Fruit fly (Drosophila melanogaster): ENCODE data around the gene Prosbeta6.

Prosbeta6 gene

DNA sequence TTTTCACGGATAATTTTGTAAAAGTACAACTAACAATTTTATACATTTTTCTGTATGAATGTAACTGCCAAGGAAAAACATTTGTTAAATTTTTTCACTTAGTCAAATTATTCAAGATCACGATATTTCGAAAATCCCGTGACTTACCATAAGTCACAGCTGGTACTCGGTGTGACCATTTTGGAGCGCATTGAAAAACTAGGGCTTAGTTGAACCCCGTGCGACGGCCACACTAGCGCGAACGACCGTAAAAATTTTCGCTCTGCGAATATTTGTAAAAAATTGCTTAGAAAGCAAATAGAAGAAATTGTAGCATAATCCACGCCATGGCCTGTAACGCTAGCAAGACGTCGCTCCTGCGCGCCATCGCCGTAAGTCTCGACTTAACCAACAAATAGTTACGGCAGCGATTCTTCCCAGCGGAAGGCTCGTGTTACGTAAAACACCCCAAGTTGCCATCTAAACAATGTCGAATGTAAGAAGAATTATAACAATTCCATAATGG lies 26.1 kb downstream of the Prosbeta6 start, which contains the start of gene UQCR-C2:
UQCR-C2 (plus strand) TSS at position 51 of the 505 bp plus-strand sequence.
- TF ChIP-seq cic (GFP tag; optimal IDR thresholded peaks at IDR 0.05) = peak; percentile 47
- no peak for TF ChIP-seq toe (GFP tag; optimal IDR thresholded peaks at IDR 0.05)
- TF ChIP-seq Clk (GFP tag; optimal IDR thresholded peaks at IDR 0.05) = no peak
- peak; percentile 48 for TF ChIP-seq CG11617 (GFP tag; optimal IDR thresholded peaks at IDR 0.05)
- TF ChIP-seq cnc (optimal IDR thresholded peaks at IDR 0.05) = no peak
- no peak for TF ChIP-seq kay (GFP tag; ENCODE audit: borderline replicate concordance)
- no peak for TF ChIP-seq Hr96 (GFP tag; optimal IDR thresholded peaks at IDR 0.05)
- TF ChIP-seq tj (GFP tag; optimal IDR thresholded peaks at IDR 0.05) = peak; percentile 54
- TF ChIP-seq Crg-1 (GFP tag; optimal IDR thresholded peaks at IDR 0.05) = peak; percentile 29
- no peak for TF ChIP-seq CG12768 (GFP tag; optimal IDR thresholded peaks at IDR 0.05)
- peak; percentile 5 for TF ChIP-seq CG33017 (tag; optimal IDR thresholded peaks at IDR 0.05)
- TF ChIP-seq CG14711 (tag; optimal IDR thresholded peaks at IDR 0.05) = peak; percentile 30
- TF ChIP-seq ovo (GFP tag; optimal IDR thresholded peaks at IDR 0.05) = no peak
- no peak for TF ChIP-seq CG7045 (GFP tag; optimal IDR thresholded peaks at IDR 0.05)
- peak; percentile 70 for TF ChIP-seq Mnt (GFP tag; optimal IDR thresholded peaks at IDR 0.05)
- TF ChIP-seq bab1 (GFP tag; optimal IDR thresholded peaks at IDR 0.05) = peak; percentile 76
- TF ChIP-seq pad (GFP tag; optimal IDR thresholded peaks at IDR 0.05) = no peak
- TF ChIP-seq CG7101 (tag; optimal IDR thresholded peaks at IDR 0.05) = peak; percentile 54
- TF ChIP-seq CG5204 (GFP tag; optimal IDR thresholded peaks at IDR 0.05) = no peak
- peak; percentile 68 for TF ChIP-seq CG1620 (GFP tag; optimal IDR thresholded peaks at IDR 0.05)

DNA sequence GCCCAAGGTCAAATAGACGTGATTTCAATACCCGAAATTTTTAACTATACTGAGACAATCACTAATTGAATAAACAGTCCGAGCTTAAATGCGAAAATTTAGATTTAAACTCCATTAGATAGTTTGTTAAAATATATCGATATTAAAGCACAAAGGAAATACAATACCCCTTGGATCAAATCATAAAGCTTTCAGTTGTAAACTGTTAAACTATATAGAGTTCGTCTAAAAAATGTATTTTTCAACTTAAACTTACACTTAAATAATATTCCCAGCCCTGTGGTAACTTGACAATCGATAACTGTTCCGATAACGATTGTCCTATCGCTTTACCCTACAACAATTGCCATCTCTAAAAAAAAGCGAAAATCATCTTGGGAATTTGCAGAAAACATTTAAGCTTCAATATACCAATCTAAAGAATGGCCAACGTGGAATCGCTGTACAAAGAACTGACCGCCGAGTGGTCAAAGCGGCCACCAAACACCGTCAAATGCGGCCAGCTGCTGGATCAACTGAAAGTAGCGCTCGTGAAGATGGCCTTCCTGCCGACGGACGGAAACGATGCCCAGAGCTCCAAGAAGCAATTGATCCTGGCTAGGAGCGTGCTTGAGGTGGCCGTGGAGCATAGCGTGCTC lies 27.4 kb downstream of the Prosbeta6 start, which contains the start of gene Rpn12:
Rpn12 (plus strand) TSS at position 351 of the 638 bp plus-strand sequence.
- TF ChIP-seq cnc (optimal IDR thresholded peaks at IDR 0.05) = peak in 1 of 2 experiments; percentile 35
- no peak for TF ChIP-seq toe (GFP tag; optimal IDR thresholded peaks at IDR 0.05)
- no peak for TF ChIP-seq cic (GFP tag; optimal IDR thresholded peaks at IDR 0.05)
- TF ChIP-seq Clk (GFP tag; optimal IDR thresholded peaks at IDR 0.05) = no peak
- peak; percentile 62 for TF ChIP-seq CG7101 (tag; optimal IDR thresholded peaks at IDR 0.05)
- no peak for TF ChIP-seq CG1620 (GFP tag; optimal IDR thresholded peaks at IDR 0.05)
- no peak for TF ChIP-seq Hr96 (GFP tag; optimal IDR thresholded peaks at IDR 0.05)
- TF ChIP-seq pad (GFP tag; optimal IDR thresholded peaks at IDR 0.05) = peak; percentile 20
- TF ChIP-seq kay (GFP tag; ENCODE audit: borderline replicate concordance) = no peak
- TF ChIP-seq CG7045 (GFP tag; optimal IDR thresholded peaks at IDR 0.05) = peak; percentile 41
- peak; percentile 49 for TF ChIP-seq CG14711 (tag; optimal IDR thresholded peaks at IDR 0.05)
- TF ChIP-seq CG5204 (GFP tag; optimal IDR thresholded peaks at IDR 0.05) = no peak
- peak; percentile 61 for TF ChIP-seq bab1 (GFP tag; optimal IDR thresholded peaks at IDR 0.05)
- peak; percentile 38 for TF ChIP-seq CG11617 (GFP tag; optimal IDR thresholded peaks at IDR 0.05)
- TF ChIP-seq Crg-1 (GFP tag; optimal IDR thresholded peaks at IDR 0.05) = peak; percentile 16
- TF ChIP-seq tj (GFP tag; optimal IDR thresholded peaks at IDR 0.05) = peak; percentile 33
- TF ChIP-seq CG12768 (GFP tag; optimal IDR thresholded peaks at IDR 0.05) = peak; percentile 2
- no peak for TF ChIP-seq Mnt (GFP tag; optimal IDR thresholded peaks at IDR 0.05)
- TF ChIP-seq ovo (GFP tag; optimal IDR thresholded peaks at IDR 0.05) = no peak
- TF ChIP-seq CG33017 (tag; optimal IDR thresholded peaks at IDR 0.05) = peak; percentile 63

DNA sequence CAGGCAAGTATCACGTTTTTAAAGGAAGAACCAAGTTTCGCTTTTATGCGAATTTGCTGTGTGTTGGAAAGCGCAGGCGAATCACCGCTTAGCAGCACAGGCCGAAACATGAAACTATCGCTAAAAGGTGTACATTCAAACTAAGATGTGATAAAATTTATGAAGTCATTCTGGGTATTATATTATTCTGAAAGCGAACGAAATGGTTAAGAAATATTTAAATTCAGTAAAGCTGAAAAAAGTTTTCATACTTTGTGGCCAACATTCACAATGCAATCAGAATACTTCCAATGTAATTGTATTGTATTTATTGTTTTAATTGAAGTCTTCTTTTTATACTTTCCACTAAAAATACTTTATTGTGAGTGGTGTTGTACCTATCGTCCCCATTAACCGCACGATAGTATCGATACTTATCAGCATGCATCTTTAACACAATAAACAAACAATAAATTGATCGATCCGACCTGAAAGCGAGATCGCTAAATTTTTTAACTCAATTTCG lies 29.0 kb downstream of the Prosbeta6 start, which contains the start of gene Smn:
Smn (minus strand) TSS at position 347 of the 505 bp plus-strand sequence.
- TF ChIP-seq kay (GFP tag; ENCODE audit: borderline replicate concordance) (no peak), CG33017 (tag; optimal IDR thresholded peaks at IDR 0.05) (peak; percentile 54), Hr96 (GFP tag; optimal IDR thresholded peaks at IDR 0.05) (no peak), bab1 (GFP tag; optimal IDR thresholded peaks at IDR 0.05) (peak; percentile 68), CG11617 (GFP tag; optimal IDR thresholded peaks at IDR 0.05) (peak; percentile 63), cic (GFP tag; optimal IDR thresholded peaks at IDR 0.05) (no peak), pad (GFP tag; optimal IDR thresholded peaks at IDR 0.05) (peak; percentile 69), toe (GFP tag; optimal IDR thresholded peaks at IDR 0.05) (no peak), CG14711 (tag; optimal IDR thresholded peaks at IDR 0.05) (peak; percentile 47), tj (GFP tag; optimal IDR thresholded peaks at IDR 0.05) (peak; percentile 28), ovo (GFP tag; optimal IDR thresholded peaks at IDR 0.05) (peak; percentile 34), CG12768 (GFP tag; optimal IDR thresholded peaks at IDR 0.05) (peak; percentile 28), Crg-1 (GFP tag; optimal IDR thresholded peaks at IDR 0.05) (peak; percentile 82), Mnt (GFP tag; optimal IDR thresholded peaks at IDR 0.05) (peak; percentile 49), Clk (GFP tag; optimal IDR thresholded peaks at IDR 0.05) (peak; percentile 4), CG7045 (GFP tag; optimal IDR thresholded peaks at IDR 0.05) (no peak), CG1620 (GFP tag; optimal IDR thresholded peaks at IDR 0.05) (peak; percentile 56), CG7101 (tag; optimal IDR thresholded peaks at IDR 0.05) (peak; percentile 64), CG5204 (GFP tag; optimal IDR thresholded peaks at IDR 0.05) (no peak), cnc (optimal IDR thresholded peaks at IDR 0.05) (no peak)

- no peak for TF ChIP-seq CG5204 (GFP tag; optimal IDR thresholded peaks at IDR 0.05)
- TF ChIP-seq CG11617 (GFP tag; optimal IDR thresholded peaks at IDR 0.05) = no peak
- peak; percentile 98 for TF ChIP-seq tj (GFP tag; optimal IDR thresholded peaks at IDR 0.05)
- TF ChIP-seq cic (GFP tag; optimal IDR thresholded peaks at IDR 0.05) = no peak
- TF ChIP-seq toe (GFP tag; optimal IDR thresholded peaks at IDR 0.05) = no peak
- peak; percentile 54 for TF ChIP-seq ovo (GFP tag; optimal IDR thresholded peaks at IDR 0.05)
- TF ChIP-seq cnc (optimal IDR thresholded peaks at IDR 0.05) = no peak
- TF ChIP-seq bab1 (GFP tag; optimal IDR thresholded peaks at IDR 0.05) = peak; percentile 65
Measured at dm6 chr3L:16580049-16580448, 30.2 kb downstream of the Prosbeta6 start, which contains the start of gene nxf2. nxf2 (minus strand) TSS chr3L:16580306.

dm6 chr3L:16574307-16574946 lies 35.8 kb downstream of the Prosbeta6 start, which contains the start of gene mbf1:
mbf1 (plus strand) TSS chr3L:16574436.
- TF ChIP-seq CG11617 (GFP tag; optimal IDR thresholded peaks at IDR 0.05) = peak; percentile 44
- no peak for TF ChIP-seq CG12768 (GFP tag; optimal IDR thresholded peaks at IDR 0.05)
- no peak for TF ChIP-seq CG7045 (GFP tag; optimal IDR thresholded peaks at IDR 0.05)
- peak; percentile 13 for TF ChIP-seq CG1620 (GFP tag; optimal IDR thresholded peaks at IDR 0.05)
- TF ChIP-seq kay (GFP tag; ENCODE audit: borderline replicate concordance) = peak; percentile 93
- no peak for TF ChIP-seq CG5204 (GFP tag; optimal IDR thresholded peaks at IDR 0.05)
- peak; percentile 63 for TF ChIP-seq bab1 (GFP tag; optimal IDR thresholded peaks at IDR 0.05)
- TF ChIP-seq Mnt (GFP tag; optimal IDR thresholded peaks at IDR 0.05) = peak; percentile 39
- TF ChIP-seq cic (GFP tag; optimal IDR thresholded peaks at IDR 0.05) = peak; percentile 22
- TF ChIP-seq CG7101 (tag; optimal IDR thresholded peaks at IDR 0.05) = peak; percentile 8
- peak; percentile 15 for TF ChIP-seq tj (GFP tag; optimal IDR thresholded peaks at IDR 0.05)

Measured in whole organism, adult.